Fruit fly (Drosophila melanogaster) whole organism, pupa: ENCODE results near the gene PIP82.

Experiments used
- CG14655 ChIP-seq: fragments of 200-800 bp; sonication (Bioruptor generic); optimal IDR thresholded peaks from 3 replicates; lab custom pipeline; 2017; ENCODE audit warnings: mild to moderate bottlenecking, missing biosample characterization, missing genetic modification reagents, missing genetic modification characterization
- CG32121 ChIP-seq: fragments of 200-800 bp; sonication (Bioruptor generic); IDR thresholded peaks from 2 replicates; pipeline ENCODE4 v1.3.6; 2022; ENCODE audit warnings: missing biosample characterization, missing genetic modification characterization
- CG4496 ChIP-seq: fragments of 200-800 bp; sonication (Bioruptor generic); IDR thresholded peaks from 3 replicates; pipeline ENCODE4 v1.3.6; 2022; ENCODE audit warnings: missing biosample characterization, missing genetic modification characterization
- D1 ChIP-seq: fragments of 200-800 bp; sonication (Bioruptor generic); optimal IDR thresholded peaks from 2 replicates; lab custom pipeline; 2018; ENCODE audit warnings: missing biosample characterization, mild to moderate bottlenecking, missing genetic modification characterization, moderate library complexity
- EcR ChIP-seq: fragments of 200-800 bp; sonication (Bioruptor generic); optimal IDR thresholded peaks from 3 replicates; lab custom pipeline; 2019; ENCODE audit warnings: missing biosample characterization, missing genetic modification characterization, mild to moderate bottlenecking, moderate library complexity, missing genetic modification reagents

DNA sequence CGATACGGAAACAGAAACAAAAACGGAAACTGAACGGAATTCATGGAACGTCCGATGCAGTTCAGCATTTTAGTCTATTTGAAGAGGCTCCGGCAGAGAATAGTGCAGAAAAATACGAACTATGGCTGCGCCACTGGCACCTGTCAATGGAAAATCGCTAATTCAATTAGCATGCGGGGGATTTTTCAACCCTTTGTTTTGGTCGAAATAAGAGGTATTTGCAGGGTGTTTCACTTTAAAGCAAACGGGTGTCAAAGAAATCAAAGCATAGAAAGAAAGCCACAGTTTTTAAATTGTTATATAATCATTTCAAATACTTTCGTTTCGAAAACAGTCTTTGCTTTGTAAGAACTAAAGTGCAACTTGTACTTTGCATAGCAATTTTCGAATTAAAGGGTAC, at the start of gene PIP82:
- TF ChIP-seq D1 (no peak), CG14655 (no peak), EcR (GFP tag; lab: Kevin White, UChicago) (no peak), CG4496 (GFP tag; lab: Robert Waterston, UW) (no peak), CG32121 (GFP tag; lab: Robert Waterston, UW) (no peak)
